Fruit fly (Drosophila melanogaster): ENCODE data around the gene Nfs1.

Gene Nfs1

dm6 chr2L:12045941-12046855 lies 46.7 kb downstream of the Nfs1 start, which contains the start of gene CG6770 (continued):
- TF ChIP-seq da (GFP tag; optimal IDR thresholded peaks at IDR 0.05) = no peak
- peak; percentile 48 for TF ChIP-seq CG9609 (GFP tag; optimal IDR thresholded peaks at IDR 0.05)
- TF ChIP-seq dmrt11E (tag; optimal IDR thresholded peaks at IDR 0.05) = no peak
- peak; percentile 70 for TF ChIP-seq Taf1 (GFP tag; IDR thresholded peaks at IDR 0.05)
- peak; percentile 70 for TF ChIP-seq CG4730 (GFP tag; IDR thresholded peaks at IDR 0.05)
- peak; percentile 8 for TF ChIP-seq CG4617 (GFP tag; optimal IDR thresholded peaks at IDR 0.05; ENCODE audit: borderline replicate concordance)
- TF ChIP-seq Camta (GFP tag; optimal IDR thresholded peaks at IDR 0.05) = peak; percentile 0
- peak; percentile 51 for TF ChIP-seq sisA (GFP tag; IDR thresholded peaks at IDR 0.05)
- TF ChIP-seq Med (GFP tag) = peak; percentile 92
- TF ChIP-seq lab (GFP tag; optimal IDR thresholded peaks at IDR 0.05) = peak; percentile 95
- no peak for TF ChIP-seq btn (GFP tag; optimal IDR thresholded peaks at IDR 0.05)
- no peak for TF ChIP-seq grn (GFP tag; optimal IDR thresholded peaks at IDR 0.05)
- peak; percentile 73 for TF ChIP-seq sd (tag; optimal IDR thresholded peaks at IDR 0.05)
- peak; percentile 72 for TF ChIP-seq Nf-YC (tag; optimal IDR thresholded peaks at IDR 0.05)
- peak; percentile 90 for TF ChIP-seq CG7556 (GFP tag; optimal IDR thresholded peaks at IDR 0.05)
- TF ChIP-seq Sry-δ (GFP tag; optimal IDR thresholded peaks at IDR 0.05) = no peak
- TF ChIP-seq CG2889 (GFP tag; IDR thresholded peaks at IDR 0.05) = peak; percentile 70
- TF ChIP-seq CG6765 (GFP tag; optimal IDR thresholded peaks at IDR 0.05) = peak; percentile 89
- TF ChIP-seq CG30403 (GFP tag; optimal IDR thresholded peaks at IDR 0.05) = peak; percentile 77
- TF ChIP-seq NFAT (GFP tag; IDR thresholded peaks at IDR 0.05) = peak; percentile 81
- peak; percentile 89 for TF ChIP-seq unpg (GFP tag; optimal IDR thresholded peaks at IDR 0.05)
- peak; percentile 93 for TF ChIP-seq CG10543 (GFP tag; optimal IDR thresholded peaks at IDR 0.05)
- TF ChIP-seq vvl (GFP tag; IDR thresholded peaks at IDR 0.05) = peak; percentile 93
- peak; percentile 91 for TF ChIP-seq B-H2 (GFP tag; optimal IDR thresholded peaks at IDR 0.05)
- TF ChIP-seq Bteb2 (GFP tag; optimal IDR thresholded peaks at IDR 0.05) = peak; percentile 55
- TF ChIP-seq Atf-2 (GFP tag; optimal IDR thresholded peaks at IDR 0.05) = no peak
- 0 out of 2 replicates have a peak, but pooled peaks have one; percentile 13 for TF ChIP-seq CG8765 (GFP tag; IDR thresholded peaks at IDR 0.05)
- TF ChIP-seq gfzf (GFP tag; optimal IDR thresholded peaks at IDR 0.05) = no peak
- TF ChIP-seq CG6791 (GFP tag; IDR thresholded peaks at IDR 0.05; ENCODE audit: partially characterized antibody) = no peak
- peak; percentile 72 for TF ChIP-seq run (tag; optimal IDR thresholded peaks at IDR 0.05)
- peak; percentile 11 for TF ChIP-seq kah (GFP tag; optimal IDR thresholded peaks at IDR 0.05)
- TF ChIP-seq CG9876 (GFP tag; optimal IDR thresholded peaks at IDR 0.05) = peak; percentile 21
- TF ChIP-seq CG7372 (GFP tag; IDR thresholded peaks at IDR 0.05) = peak; percentile 67; the same call in 1 of the 2 replicates
- peak; percentile 78 for TF ChIP-seq sug (tag; optimal IDR thresholded peaks at IDR 0.05)
- TF ChIP-seq NC2β (GFP tag; optimal IDR thresholded peaks at IDR 0.05) = peak; percentile 7
- peak; percentile 57; the same call in 1 of the 2 replicates for TF ChIP-seq CG4404 (GFP tag; IDR thresholded peaks at IDR 0.05)
- peak; percentile 88 for TF ChIP-seq grau (tag; optimal IDR thresholded peaks at IDR 0.05)
- TF ChIP-seq vfl (GFP tag; optimal IDR thresholded peaks at IDR 0.05) = peak; percentile 63
- peak; percentile 71 for TF ChIP-seq gce (GFP tag; IDR thresholded peaks at IDR 0.05)
- TF ChIP-seq CG9932 (GFP tag; IDR thresholded peaks at IDR 0.05) = peak; percentile 85
- TF ChIP-seq CG11695 (GFP tag; IDR thresholded peaks at IDR 0.05) = peak; percentile 92
- TF ChIP-seq Gsc (GFP tag; IDR thresholded peaks at IDR 0.05) = no peak
- TF ChIP-seq Doc3 (GFP tag; IDR thresholded peaks at IDR 0.05; ENCODE audit: partially characterized antibody) = no peak
- TF ChIP-seq oc (tag; optimal IDR thresholded peaks at IDR 0.05) = peak; percentile 41
- no peak for TF ChIP-seq CG8089 (GFP tag; optimal IDR thresholded peaks at IDR 0.05)
- no peak for TF ChIP-seq Bdp1 (GFP tag; optimal IDR thresholded peaks at IDR 0.05)
- peak; percentile 32 for TF ChIP-seq Lhr (GFP tag; optimal IDR thresholded peaks at IDR 0.05)
- peak; percentile 74 for TF ChIP-seq CG10267 (tag; optimal IDR thresholded peaks at IDR 0.05)
- peak; percentile 64 for TF ChIP-seq her (GFP tag; optimal IDR thresholded peaks at IDR 0.05)

Data from whole organism, embryonic.